Fruit fly (Drosophila melanogaster) whole organism, embryonic: Measurements from ENCODE around the gene CG5390.
A peak's percentile ranks its signal among the peaks of the same experiment; 100 is the strongest.

Experiments
- Abd-B ChIP-seq: fragments of 200-800 bp; sonication (Bioruptor generic); optimal IDR thresholded peaks from 2 replicates; lab custom pipeline; 2018; ENCODE audit warnings: missing biosample characterization, mild to moderate bottlenecking, missing genetic modification characterization, moderate library complexity
- Aef1 ChIP-seq: fragments of 200-800 bp; sonication (Bioruptor generic); IDR thresholded peaks from 3 replicates; pipeline ENCODE4 v1.3.6; 2022; ENCODE audit warnings: missing biosample characterization, missing genetic modification characterization
- CG10565 ChIP-seq: fragments of 200-800 bp; sonication (Bioruptor generic); optimal IDR thresholded peaks from 3 replicates; lab custom pipeline; 2016; ENCODE audit warnings: missing biosample characterization, mild to moderate bottlenecking, missing genetic modification characterization
- CG11560 ChIP-seq: fragments of 200-800 bp; sonication (Bioruptor generic); IDR thresholded peaks from 3 replicates; pipeline ENCODE4 v1.3.6; 2022; ENCODE audit warnings: missing biosample characterization, missing genetic modification characterization
- CG12071 ChIP-seq: fragments of 200-800 bp; sonication (Bioruptor generic); optimal IDR thresholded peaks from 3 replicates; lab custom pipeline; 2018; ENCODE audit warnings: missing biosample characterization, mild to moderate bottlenecking, missing genetic modification characterization
- CG12299 ChIP-seq: fragments of 200-800 bp; sonication (Bioruptor generic); optimal IDR thresholded peaks from 2 replicates; lab custom pipeline; 2018; ENCODE audit warnings: missing biosample characterization, mild to moderate bottlenecking, missing genetic modification characterization
- CG1233 ChIP-seq: fragments of 200-800 bp; sonication (Bioruptor generic); optimal IDR thresholded peaks from 4 replicates; lab custom pipeline; 2018; ENCODE audit warnings: missing biosample characterization, mild to moderate bottlenecking, missing genetic modification characterization
- CG13296 ChIP-seq: fragments of 200-800 bp; sonication (Bioruptor generic); optimal IDR thresholded peaks from 3 replicates; lab custom pipeline; 2018; ENCODE audit warnings: missing biosample characterization, mild to moderate bottlenecking, missing genetic modification characterization
- CG14014 ChIP-seq: fragments of 200-800 bp; sonication (Bioruptor generic); IDR thresholded peaks from 2 replicates; pipeline ENCODE4 v1.3.6; 2022; ENCODE audit warnings: missing biosample characterization, missing genetic modification characterization
- CG14050 ChIP-seq: fragments of 200-800 bp; sonication (Bioruptor generic); IDR thresholded peaks from 3 replicates; pipeline ENCODE4 v1.3.6; 2022; ENCODE audit warnings: missing biosample characterization, missing genetic modification characterization
- CG1529 ChIP-seq: fragments of 200-800 bp; sonication (Bioruptor generic); optimal IDR thresholded peaks from 3 replicates; lab custom pipeline; 2018; ENCODE audit warnings: missing biosample characterization, missing genetic modification characterization
- CG18599 ChIP-seq: fragments of 200-800 bp; sonication (Bioruptor generic); optimal IDR thresholded peaks from 3 replicates; lab custom pipeline; 2017; ENCODE audit warnings: missing biosample characterization, missing genetic modification characterization, mild to moderate bottlenecking, moderate library complexity, missing genetic modification reagents
- CG32772 ChIP-seq: fragments of 200-800 bp; sonication (Bioruptor generic); IDR thresholded peaks from 2 replicates; pipeline ENCODE4 v1.3.6; 2022; ENCODE audit warnings: missing biosample characterization, missing genetic modification characterization
- CG34422 ChIP-seq: fragments of 200-800 bp; sonication (Bioruptor generic); IDR thresholded peaks from 3 replicates; pipeline ENCODE4 v1.3.6; 2022; ENCODE audit warnings: missing biosample characterization, missing genetic modification characterization
- CG4707 ChIP-seq: fragments of 200-800 bp; sonication (Bioruptor generic); optimal IDR thresholded peaks from 2 replicates; lab custom pipeline; 2018; ENCODE audit warnings: missing biosample characterization, mild to moderate bottlenecking, missing genetic modification characterization, moderate library complexity
- CG6689 ChIP-seq: fragments of 200-800 bp; sonication (Bioruptor generic); IDR thresholded peaks from 2 replicates; pipeline ENCODE4 v1.3.6; 2022; ENCODE audit warnings: missing biosample characterization, missing genetic modification characterization
- CG6765 ChIP-seq: fragments of 200-800 bp; sonication (Bioruptor generic); optimal IDR thresholded peaks from 3 replicates; lab custom pipeline; 2017; ENCODE audit warnings: missing biosample characterization, mild to moderate bottlenecking, missing genetic modification characterization
- CG7357 ChIP-seq: fragments of 200-800 bp; sonication (Bioruptor generic); IDR thresholded peaks from 3 replicates; pipeline ENCODE4 v1.3.6; 2022; ENCODE audit warnings: missing biosample characterization, missing genetic modification characterization
- CG7839 ChIP-seq: fragments of 200-800 bp; sonication (Bioruptor generic); optimal IDR thresholded peaks from 3 replicates; lab custom pipeline; 2018; ENCODE audit warnings: missing biosample characterization, mild to moderate bottlenecking, missing genetic modification characterization, moderate library complexity
- CG9727 ChIP-seq: fragments of 200-800 bp; sonication (Bioruptor generic); optimal IDR thresholded peaks from 3 replicates; lab custom pipeline; 2017; ENCODE audit warnings: missing biosample characterization, mild to moderate bottlenecking, missing genetic modification characterization
- Camta ChIP-seq: fragments of 200-800 bp; sonication (Bioruptor generic); optimal IDR thresholded peaks from 2 replicates; lab custom pipeline; 2016; ENCODE audit warnings: missing biosample characterization, missing genetic modification characterization
- CkIIα-i1 ChIP-seq: fragments of 200-800 bp; sonication (Bioruptor generic); IDR thresholded peaks from 2 replicates; pipeline ENCODE4 v1.3.6; 2022; ENCODE audit warnings: missing biosample characterization, missing genetic modification characterization
- Dref ChIP-seq: fragments of 200-800 bp; sonication (Bioruptor generic); IDR thresholded peaks from 2 replicates; pipeline ENCODE4 v1.3.6; 2022; ENCODE audit warnings: missing biosample characterization, missing genetic modification characterization
- Hmx ChIP-seq: fragments of 200-800 bp; sonication (Bioruptor generic); optimal IDR thresholded peaks from 2 replicates; lab custom pipeline; 2016; ENCODE audit warnings: missing biosample characterization, missing genetic modification characterization
- MTF-1 ChIP-seq: fragments of 200-800 bp; sonication (Bioruptor generic); optimal IDR thresholded peaks from 2 replicates; lab custom pipeline; 2018; ENCODE audit warnings: missing biosample characterization, mild to moderate bottlenecking, missing genetic modification characterization, borderline replicate concordance
- NFAT ChIP-seq: fragments of 200-800 bp; sonication (Bioruptor generic); IDR thresholded peaks from 2 replicates; pipeline ENCODE4 v1.3.6; 2022; ENCODE audit warnings: missing biosample characterization, missing genetic modification characterization
- Optix ChIP-seq: fragments of 200-800 bp; sonication (Bioruptor generic); IDR thresholded peaks from 3 replicates; pipeline ENCODE4 v1.3.6; 2022; ENCODE audit warnings: missing biosample characterization, missing genetic modification characterization
- Scr ChIP-seq: fragments of 200-800 bp; sonication (Bioruptor generic); IDR thresholded peaks from 2 replicates; pipeline ENCODE4 v1.3.6; 2022; ENCODE audit warnings: missing biosample characterization, missing genetic modification characterization; ENCODE audit not compliant: partially characterized antibody
- Sox102F ChIP-seq: fragments of 200-800 bp; sonication (Bioruptor generic); optimal IDR thresholded peaks from 2 replicates; lab custom pipeline; 2018; ENCODE audit warnings: missing biosample characterization, mild to moderate bottlenecking, missing genetic modification characterization, moderate library complexity
- Stat92E ChIP-seq, 3 experiments: fragments of >200 bp in 2 of 3; fragments of 200-800 bp in 1 of 3; sonication (Bioruptor generic) in 1 of 3; optimal IDR thresholded peaks; 2 replicates each; lab custom pipeline; 2017 to 2019; ENCODE audit warnings: missing biosample characterization in 3 of 3, missing genetic modification characterization in 3 of 3, mild to moderate bottlenecking in 1 of 3, moderate library complexity in 1 of 3
- cato ChIP-seq: fragments of 200-800 bp; sonication (Bioruptor generic); optimal IDR thresholded peaks from 2 replicates; lab custom pipeline; 2016; ENCODE audit warnings: missing biosample characterization, missing genetic modification characterization, borderline replicate concordance
- caup ChIP-seq: fragments of 200-800 bp; sonication (Bioruptor generic); optimal IDR thresholded peaks from 3 replicates; lab custom pipeline; 2017; ENCODE audit warnings: missing biosample characterization, mild to moderate bottlenecking, missing genetic modification characterization, moderate library complexity; ENCODE audit not compliant: severe bottlenecking
- crp ChIP-seq, 2 experiments: fragments of 200-800 bp; sonication (Bioruptor generic); optimal IDR thresholded peaks; 2 replicates in 1 of 2; 3 replicates in 1 of 2; lab custom pipeline; 2017; ENCODE audit warnings: missing biosample characterization in 2 of 2, missing genetic modification characterization in 2 of 2, mild to moderate bottlenecking in 1 of 2, moderate library complexity in 1 of 2
- danr ChIP-seq: fragments of 200-800 bp; sonication (Bioruptor generic); IDR thresholded peaks from 2 replicates; pipeline ENCODE4 v1.3.6; 2022; ENCODE audit warnings: missing biosample characterization, missing genetic modification characterization
- dpn ChIP-seq, 2 experiments: fragments of 200-800 bp; sonication (Bioruptor generic); optimal IDR thresholded peaks; 3 replicates each; lab custom pipeline; 2016; ENCODE audit warnings: missing biosample characterization in 2 of 2, missing genetic modification characterization in 2 of 2
- emc ChIP-seq: fragments of 200-800 bp; sonication (Bioruptor generic); optimal IDR thresholded peaks from 2 replicates; lab custom pipeline; 2016; ENCODE audit warnings: missing biosample characterization, missing genetic modification characterization
- gfzf ChIP-seq: fragments of 200-800 bp; sonication (Bioruptor generic); optimal IDR thresholded peaks from 2 replicates; lab custom pipeline; 2016; ENCODE audit warnings: missing biosample characterization, mild to moderate bottlenecking, missing genetic modification characterization, moderate library complexity
- grau ChIP-seq: fragments of 200-800 bp; optimal IDR thresholded peaks from 3 replicates; lab custom pipeline; 2019; ENCODE audit warnings: missing biosample characterization, mild to moderate bottlenecking, missing genetic modification characterization, moderate library complexity
- grn ChIP-seq: fragments of 200-800 bp; sonication (Bioruptor generic); optimal IDR thresholded peaks from 3 replicates; lab custom pipeline; 2017; ENCODE audit warnings: missing biosample characterization, missing genetic modification characterization
- gro ChIP-seq: fragments of 200-800 bp; sonication (Bioruptor generic); optimal IDR thresholded peaks from 2 replicates; lab custom pipeline; 2016; ENCODE audit warnings: missing biosample characterization, missing genetic modification characterization
- gsb-n ChIP-seq: fragments of 200-800 bp; sonication (Bioruptor generic); optimal IDR thresholded peaks from 3 replicates; lab custom pipeline; 2018; ENCODE audit warnings: missing biosample characterization, mild to moderate bottlenecking, missing genetic modification characterization
- h ChIP-seq: fragments of >200 bp; optimal IDR thresholded peaks from 2 replicates; lab custom pipeline; 2017
- peb ChIP-seq: fragments of 200-800 bp; sonication (Bioruptor generic); IDR thresholded peaks from 2 replicates; pipeline ENCODE4 v1.3.6; 2022; ENCODE audit warnings: missing biosample characterization, missing genetic modification characterization
- pfk ChIP-seq: fragments of 200-800 bp; sonication (Bioruptor generic); optimal IDR thresholded peaks from 2 replicates; lab custom pipeline; 2018; ENCODE audit warnings: missing biosample characterization, mild to moderate bottlenecking, missing genetic modification characterization, moderate library complexity
- ro ChIP-seq: fragments of 200-800 bp; sonication (Bioruptor generic); IDR thresholded peaks from 2 replicates; pipeline ENCODE4 v1.3.6; 2022; ENCODE audit warnings: missing biosample characterization, missing genetic modification characterization
- sima ChIP-seq: fragments of 200-800 bp; sonication (Bioruptor generic); optimal IDR thresholded peaks from 2 replicates; lab custom pipeline; 2016; ENCODE audit warnings: missing biosample characterization, missing genetic modification characterization
- sna ChIP-seq: fragments of 200-800 bp; sonication (Bioruptor generic); IDR thresholded peaks from 2 replicates; pipeline ENCODE4 v1.3.6; 2022; ENCODE audit warnings: missing biosample characterization, missing genetic modification characterization; ENCODE audit not compliant: partially characterized antibody
- stwl ChIP-seq: fragments of 200-800 bp; sonication (Bioruptor generic); optimal IDR thresholded peaks from 3 replicates; lab custom pipeline; 2018; ENCODE audit warnings: missing biosample characterization, mild to moderate bottlenecking, missing genetic modification characterization, moderate library complexity
- tin ChIP-seq: fragments of 200-800 bp; sonication (Bioruptor generic); optimal IDR thresholded peaks from 3 replicates; lab custom pipeline; 2016; ENCODE audit warnings: missing biosample characterization, missing genetic modification characterization
- tio ChIP-seq: fragments of 200-800 bp; sonication (Bioruptor generic); optimal IDR thresholded peaks from 2 replicates; lab custom pipeline; 2017; ENCODE audit warnings: missing biosample characterization, missing genetic modification characterization, inconsistent platforms
- usp ChIP-seq: fragments of >200 bp; optimal IDR thresholded peaks from 2 replicates; lab custom pipeline; 2017; ENCODE audit warnings: missing biosample characterization, missing genetic modification characterization
- wek ChIP-seq: fragments of 200-800 bp; sonication (Bioruptor generic); optimal IDR thresholded peaks from 3 replicates; lab custom pipeline; 2018; ENCODE audit warnings: missing biosample characterization, mild to moderate bottlenecking, missing genetic modification characterization, moderate library complexity

Gene CG5390

dm6 chr2L:10269854-10270253 is 36.5 kb downstream of the CG5390 start, which contains the start of gene Mulk:
Gene Mulk (plus strand): TSS chr2L:10270051.
- TF ChIP-seq NFAT (GFP tag; lab: Robert Waterston, UW) (no peak), MTF-1 (no peak), gsb-n (tag; lab: Kevin White, UChicago) (no peak), cato (GFP tag; lab: Kevin White, UChicago) (no peak), CG6765 (GFP tag; lab: Kevin White, UChicago) (no peak), CG7839 (no peak), Dref (GFP tag; lab: Robert Waterston, UW) (no peak), CG13296 (GFP tag; lab: Kevin White, UChicago) (no peak), CG10565 (GFP tag; lab: Kevin White, UChicago) (no peak), Scr (no peak), crp (GFP tag; optimal IDR thresholded peaks at IDR 0.05; lab: Kevin White, UChicago) (peak; percentile 0 to 84), CG11560 (tag; lab: Robert Waterston, UW) (no peak), sima (GFP tag; lab: Kevin White, UChicago) (no peak), Stat92E (GFP tag; optimal IDR thresholded peaks at IDR 0.05; lab: Kevin White, UChicago) (no peak), h (no peak), Aef1 (GFP tag; lab: Robert Waterston, UW) (no peak), CG32772 (GFP tag; lab: Robert Waterston, UW) (no peak), CG4707 (GFP tag; lab: Kevin White, UChicago) (no peak), Sox102F (GFP tag; lab: Kevin White, UChicago) (no peak), CG34422 (GFP tag; lab: Robert Waterston, UW) (0 out of 3 replicates have a peak, but pooled peaks have one; percentile 11), pfk (GFP tag; lab: Kevin White, UChicago) (peak; percentile 91), CG6689 (GFP tag; lab: Robert Waterston, UW) (no peak), CG7357 (no peak), Hmx (no peak), usp (no peak), CG1529 (GFP tag; lab: Kevin White, UChicago) (no peak), sna (GFP tag; lab: Robert Waterston, UW) (no peak), tio (no peak), CG14050 (GFP tag; lab: Robert Waterston, UW) (no peak), emc (no peak), Abd-B (GFP tag; lab: Kevin White, UChicago) (no peak), CG12299 (tag; lab: Kevin White, UChicago) (no peak), CG12071 (GFP tag; lab: Kevin White, UChicago) (no peak), grau (tag; lab: Kevin White, UChicago) (no peak), gro (GFP tag; lab: Kevin White, UChicago) (no peak), Camta (GFP tag; lab: Kevin White, UChicago) (no peak), CG18599 (GFP tag; lab: Kevin White, UChicago) (no peak), wek (GFP tag; lab: Kevin White, UChicago) (peak; percentile 98), Optix (GFP tag; lab: Robert Waterston, UW) (no peak), gfzf (GFP tag; lab: Kevin White, UChicago) (peak; percentile 9), peb (GFP tag; lab: Robert Waterston, UW) (no peak), CG14014 (GFP tag; lab: Robert Waterston, UW) (no peak), caup (GFP tag; lab: Kevin White, UChicago) (no peak), dpn (GFP tag; optimal IDR thresholded peaks at IDR 0.05; lab: Kevin White, UChicago) (no peak), danr (GFP tag; lab: Robert Waterston, UW) (no peak), ro (no peak), grn (GFP tag; lab: Kevin White, UChicago) (no peak), CkIIα-i1 (GFP tag; lab: Robert Waterston, UW) (no peak), CG1233 (no peak), tin (GFP tag; lab: Kevin White, UChicago) (no peak), stwl (tag; lab: Kevin White, UChicago) (peak; percentile 36), CG9727 (GFP tag; lab: Kevin White, UChicago) (no peak)
